Fruit fly (Drosophila melanogaster): ENCODE measurements around the gene fax.
A peak's percentile ranks its signal among the peaks of the same experiment; 100 is the strongest.

fax gene

dm6 chr3L:16408609-16409439 lies 2.8 kb downstream of the fax start (continued):
- TF ChIP-seq dati (GFP tag; IDR thresholded peaks at IDR 0.05): no peak
- TF ChIP-seq danr (GFP tag; IDR thresholded peaks at IDR 0.05): no peak
- peak; percentile 33 for TF ChIP-seq CG1792 (GFP tag; optimal IDR thresholded peaks at IDR 0.05)
- no peak for TF ChIP-seq CG14441 (GFP tag; IDR thresholded peaks at IDR 0.05)
- TF ChIP-seq CG32532 (GFP tag; IDR thresholded peaks at IDR 0.05): no peak
- TF ChIP-seq ap (GFP tag; IDR thresholded peaks at IDR 0.05): no peak
- peak; percentile 91 for TF ChIP-seq ac (GFP tag; optimal IDR thresholded peaks at IDR 0.05)
- no peak for TF ChIP-seq sna (GFP tag; IDR thresholded peaks at IDR 0.05; ENCODE audit: partially characterized antibody)
- no peak for TF ChIP-seq CG7786 (GFP tag; optimal IDR thresholded peaks at IDR 0.05)
- peak; percentile 25 for TF ChIP-seq D19A (tag; optimal IDR thresholded peaks at IDR 0.05)
- peak; percentile 72 for TF ChIP-seq CG3407 (GFP tag; optimal IDR thresholded peaks at IDR 0.05)
- no peak for TF ChIP-seq CG9876 (GFP tag; optimal IDR thresholded peaks at IDR 0.05)
- TF ChIP-seq CG11456 (GFP tag; IDR thresholded peaks at IDR 0.05): no peak
- peak in 1 of 2 experiments; percentile 76 for TF ChIP-seq Hr51 (GFP tag; optimal IDR thresholded peaks at IDR 0.05)
- no peak for TF ChIP-seq unpg (GFP tag; optimal IDR thresholded peaks at IDR 0.05)
- TF ChIP-seq CG12299 (tag; optimal IDR thresholded peaks at IDR 0.05): no peak
- no peak for TF ChIP-seq tap (tag; optimal IDR thresholded peaks at IDR 0.05)
- TF ChIP-seq CG1233 (GFP tag; optimal IDR thresholded peaks at IDR 0.05): peak; percentile 74
- peak; percentile 60 for TF ChIP-seq Drgx (GFP tag; IDR thresholded peaks at IDR 0.05)
- TF ChIP-seq dimm (GFP tag; IDR thresholded peaks at IDR 0.05): no peak
- TF ChIP-seq CG12236 (GFP tag; optimal IDR thresholded peaks at IDR 0.05): peak; percentile 54
- no peak for TF ChIP-seq pho (GFP tag; optimal IDR thresholded peaks at IDR 0.05)
- TF ChIP-seq mld (GFP tag; IDR thresholded peaks at IDR 0.05; ENCODE audit: partially characterized antibody): no peak
- no peak for TF ChIP-seq vnd (GFP tag; IDR thresholded peaks at IDR 0.05; ENCODE audit: partially characterized antibody)
- no peak for TF ChIP-seq CG13296 (GFP tag; optimal IDR thresholded peaks at IDR 0.05)
- no peak for TF ChIP-seq bowl (GFP tag; IDR thresholded peaks at IDR 0.05)
- TF ChIP-seq CG3281 (GFP tag; optimal IDR thresholded peaks at IDR 0.05): no peak
- TF ChIP-seq CG17359 (tag; optimal IDR thresholded peaks at IDR 0.05): peak; percentile 46
- TF ChIP-seq CG31224 (GFP tag; IDR thresholded peaks at IDR 0.05): no peak
- TF ChIP-seq sens-2 (GFP tag; IDR thresholded peaks at IDR 0.05): no peak
- TF ChIP-seq vfl (GFP tag; optimal IDR thresholded peaks at IDR 0.05): no peak
- TF ChIP-seq her (GFP tag; optimal IDR thresholded peaks at IDR 0.05): peak; percentile 26
- 0 out of 3 replicates have a peak, but pooled peaks have one; percentile 17 for TF ChIP-seq gce (GFP tag; IDR thresholded peaks at IDR 0.05)
- TF ChIP-seq CG1529 (GFP tag; optimal IDR thresholded peaks at IDR 0.05): peak; percentile 44
- peak; percentile 63 for TF ChIP-seq E2f2 (GFP tag; IDR thresholded peaks at IDR 0.05)
- no peak for TF ChIP-seq Atf6 (GFP tag; IDR thresholded peaks at IDR 0.05)
- TF ChIP-seq CG9932 (GFP tag; IDR thresholded peaks at IDR 0.05): no peak
- no peak for TF ChIP-seq Meics (GFP tag; optimal IDR thresholded peaks at IDR 0.05)
- TF ChIP-seq corto (GFP tag; optimal IDR thresholded peaks at IDR 0.05): no peak
- TF ChIP-seq yki (optimal IDR thresholded peaks at IDR 0.05): no peak
- no peak for TF ChIP-seq CG10321 (GFP tag; IDR thresholded peaks at IDR 0.05)
- no peak for TF ChIP-seq schlank (tag; optimal IDR thresholded peaks at IDR 0.05)
- TF ChIP-seq CG5180 (GFP tag; optimal IDR thresholded peaks at IDR 0.05): peak; percentile 46
- no peak for TF ChIP-seq Blimp-1 (GFP tag; optimal IDR thresholded peaks at IDR 0.05)
- peak; percentile 37 for TF ChIP-seq dm (GFP tag; optimal IDR thresholded peaks at IDR 0.05)
- TF ChIP-seq wdn (GFP tag; IDR thresholded peaks at IDR 0.05): no peak
- no peak for TF ChIP-seq CG13424 (tag; optimal IDR thresholded peaks at IDR 0.05)
- peak; percentile 17 for TF ChIP-seq Sry-δ (GFP tag; optimal IDR thresholded peaks at IDR 0.05)
- TF ChIP-seq CG6175 (GFP tag; IDR thresholded peaks at IDR 0.05): no peak
- peak in 1 of 3 experiments; percentile 64 for TF ChIP-seq lola (GFP tag; optimal IDR thresholded peaks at IDR 0.05)

All from whole organism, embryonic.